Worm (Caenorhabditis elegans): ENCODE data around the gene C25E10.12.

- TF ChIP-seq nhr-10 (tag; optimal IDR thresholded peaks at IDR 0.05) (no peak), lin-39 (tag; optimal IDR thresholded peaks at IDR 0.05) (no peak), blmp-1 (tag; optimal IDR thresholded peaks at IDR 0.05; ENCODE audit: insufficient read depth) (no peak), aly-2 (tag; optimal IDR thresholded peaks at IDR 0.05) (no peak), elt-3 (tag; optimal IDR thresholded peaks at IDR 0.05) (no peak), unc-55 (GFP tag; optimal IDR thresholded peaks at IDR 0.05) (peak; percentile 53), ama-1 (optimal IDR thresholded peaks at IDR 0.05) (no peak), R02D3.7 (tag; optimal IDR thresholded peaks at IDR 0.05) (no peak), sma-9 (GFP tag; optimal IDR thresholded peaks at IDR 0.05) (peak; percentile 28), sma-9 (tag; optimal IDR thresholded peaks at IDR 0.05) (no peak), lin-11 (tag; optimal IDR thresholded peaks at IDR 0.05) (no peak), nhr-77 (tag; optimal IDR thresholded peaks at IDR 0.05) (no peak)
These were observed 30.0 kb upstream of the C25E10.12 start, which contains the start of gene T27E4.1 for ce11 chrV:9092209-9092608.
